Worm (Caenorhabditis elegans) whole organism, mixed stage, embryonic: ENCODE measurements around the gene btb-14.

Experiments used
- M03D4.4 ChIP-seq: sonication (generic microtip); optimal IDR thresholded peaks from 2 replicates; lab custom pipeline; 2017; ENCODE audit warnings: mild to moderate bottlenecking, missing genetic modification characterization, missing compliant biosample characterization
- ceh-83 ChIP-seq: fragments of 200-800 bp; sonication (Bioruptor generic); optimal IDR thresholded peaks from 2 replicates; lab custom pipeline; 2018; ENCODE audit warnings: mild to moderate bottlenecking, missing genetic modification characterization, missing compliant biosample characterization
- ces-1 ChIP-seq: fragments of 150-350 bp; optimal IDR thresholded peaks from 2 replicates; lab custom pipeline; 2014; ENCODE audit warnings: missing biosample characterization, missing genetic modification reagents, missing genetic modification characterization
- elt-1 ChIP-seq: sonication (generic microtip); optimal IDR thresholded peaks from 2 replicates; lab custom pipeline; 2017; ENCODE audit warnings: missing genetic modification characterization, mild to moderate bottlenecking, missing compliant biosample characterization, antibody characterized with exemption, moderate library complexity, borderline replicate concordance; ENCODE audit not compliant: insufficient read depth
- lin-32 ChIP-seq: fragments of 200-800 bp; sonication (Bioruptor generic); optimal IDR thresholded peaks from 2 replicates; lab custom pipeline; 2018; ENCODE audit warnings: mild to moderate bottlenecking, missing genetic modification characterization, missing compliant biosample characterization
- lsy-2 ChIP-seq: fragments of 150-350 bp; optimal IDR thresholded peaks from 2 replicates; lab custom pipeline; 2014; ENCODE audit warnings: missing biosample characterization, missing genetic modification characterization
- mep-1 ChIP-seq: fragments of 150-350 bp; optimal IDR thresholded peaks from 2 replicates; lab custom pipeline; 2017; ENCODE audit warnings: missing biosample characterization, missing genetic modification reagents, missing genetic modification characterization, inconsistent platforms
- nhr-237 ChIP-seq: fragments of 150-350 bp; optimal IDR thresholded peaks from 2 replicates; lab custom pipeline; 2014; ENCODE audit warnings: missing biosample characterization, missing genetic modification characterization
- pha-4 ChIP-seq: fragments of 150-350 bp; optimal IDR thresholded peaks from 2 replicates; lab custom pipeline; 2018; ENCODE audit warnings: missing biosample characterization, missing genetic modification reagents, missing genetic modification characterization
- snpc-4 ChIP-seq: fragments of 150-350 bp; optimal IDR thresholded peaks from 2 replicates; lab custom pipeline; 2014; ENCODE audit warnings: missing biosample characterization, missing genetic modification characterization
- unc-62 ChIP-seq: fragments of 150-350 bp; optimal IDR thresholded peaks from 2 replicates; lab custom pipeline; 2014; ENCODE audit warnings: missing biosample characterization, missing genetic modification reagents, missing genetic modification characterization
- ztf-11 ChIP-seq: fragments of 150-350 bp; optimal IDR thresholded peaks from 2 replicates; lab custom pipeline; 2014; ENCODE audit warnings: missing biosample characterization, missing genetic modification characterization

DNA sequence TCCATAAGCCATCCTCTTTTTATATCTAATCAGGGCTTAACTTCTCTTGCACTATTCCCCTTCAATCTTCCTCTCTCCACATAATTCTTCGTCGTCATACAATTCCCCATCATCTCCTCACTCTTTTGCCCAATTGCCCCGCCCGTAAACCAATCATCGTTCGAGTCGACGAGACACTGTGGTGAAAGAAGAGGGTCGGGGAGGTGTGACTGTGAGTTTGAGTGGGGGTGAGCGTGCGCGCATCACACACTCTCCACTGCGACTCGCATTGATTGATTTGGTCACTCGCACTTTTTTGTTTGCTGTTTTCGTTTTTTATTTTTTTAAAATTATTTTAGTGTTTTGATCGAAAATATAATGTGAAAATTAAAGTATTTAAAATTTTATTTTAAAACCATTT, 44.1 kb upstream of the btb-14 start:
- TF ChIP-seq lin-32 (GFP tag; lab: Kevin White, UChicago), result no peak
- no peak for TF ChIP-seq snpc-4 (tag; lab: Kevin White, UChicago)
- peak; percentile 65 for TF ChIP-seq mep-1 (tag; lab: Kevin White, UChicago)
- no peak for TF ChIP-seq unc-62 (GFP tag; lab: Kevin White, UChicago)
- TF ChIP-seq nhr-237 (tag; lab: Kevin White, UChicago), result peak; percentile 36
- peak; percentile 95 for TF ChIP-seq ces-1 (GFP tag; lab: Kevin White, UChicago)
- no peak for TF ChIP-seq ztf-11 (tag; lab: Kevin White, UChicago)
- TF ChIP-seq pha-4, result peak; percentile 56
- no peak for TF ChIP-seq elt-1 (tag; lab: Kevin White, UChicago)
- peak; percentile 10 for TF ChIP-seq M03D4.4 (tag; lab: Kevin White, UChicago)
- TF ChIP-seq lsy-2 (tag; lab: Kevin White, UChicago), result peak; percentile 87
- no peak for TF ChIP-seq ceh-83 (GFP tag; lab: Kevin White, UChicago)
